Fruit fly (Drosophila melanogaster) Kc167 (cell line): ENCODE results near the gene CG42302.

Experiments used
- Myc ChIP-seq: fragments of >200 bp; optimal IDR thresholded peaks from 2 replicates; lab custom pipeline; 2017; ENCODE audit warnings: missing external identifiers
- Sin3A ChIP-seq: fragments of >200 bp; optimal IDR thresholded peaks from 2 replicates; lab custom pipeline; 2018; ENCODE audit warnings: missing external identifiers
- h ChIP-seq: fragments of >200 bp; optimal IDR thresholded peaks from 3 replicates; lab custom pipeline; 2018; ENCODE audit warnings: missing external identifiers
- insv ChIP-seq: fragments of >200 bp; optimal IDR thresholded peaks from 3 replicates; lab custom pipeline; 2018; ENCODE audit warnings: missing external identifiers
- psq ChIP-seq: fragments of >200 bp; optimal IDR thresholded peaks from 2 replicates; lab custom pipeline; 2017; ENCODE audit warnings: missing external identifiers
- ttk ChIP-seq: sonication (Bioruptor generic); optimal IDR thresholded peaks from 2 replicates; lab custom pipeline; 2017; ENCODE audit warnings: missing external identifiers

dm6 chrX:18692948-18693502 is 32.4 kb downstream of the CG42302 start, which contains the start of gene Cyp18a1:
- TF ChIP-seq psq (lab: Kevin White, UChicago) (no peak), insv (lab: Kevin White, UChicago) (no peak), Sin3A (lab: Kevin White, UChicago) (no peak), h (no peak), ttk (no peak), Myc (lab: Kevin White, UChicago) (no peak)
